Worm (Caenorhabditis elegans): Measurements from ENCODE around the gene Y62H9A.1.

The Y62H9A.1 gene

DNA sequence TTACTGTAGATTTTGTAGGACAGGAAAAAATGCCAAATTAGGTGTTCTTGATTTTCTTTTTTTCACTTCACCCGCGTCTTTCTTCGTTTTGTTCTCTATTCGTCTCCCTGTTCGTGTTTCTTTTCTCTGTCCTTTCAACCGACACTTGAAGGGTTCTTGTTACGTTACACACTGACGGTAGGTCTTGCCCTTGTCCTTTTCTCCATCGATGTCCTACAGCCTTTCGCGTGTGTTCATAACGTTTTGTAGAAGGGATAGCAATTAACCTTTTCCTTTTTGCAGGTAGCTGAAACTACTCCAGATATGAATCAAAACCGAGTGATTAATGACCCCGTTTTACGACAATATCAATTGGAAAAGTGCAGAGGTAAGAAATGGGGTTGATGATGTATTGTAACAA lies 48.8 kb downstream of the Y62H9A.1 start, which contains the start of gene F55G7.1 (continued):
- TF ChIP-seq pqm-1 (tag; optimal IDR thresholded peaks at IDR 0.05): no peak
- TF ChIP-seq nhr-11 (tag; optimal IDR thresholded peaks at IDR 0.05): no peak
- peak; percentile 82 for TF ChIP-seq nhr-77 (tag; optimal IDR thresholded peaks at IDR 0.05)
- TF ChIP-seq egl-27 (tag; optimal IDR thresholded peaks at IDR 0.05): no peak
- no peak for TF ChIP-seq unc-62 (GFP tag; optimal IDR thresholded peaks at IDR 0.05)
- TF ChIP-seq ztf-4 (tag; optimal IDR thresholded peaks at IDR 0.05): no peak

DNA sequence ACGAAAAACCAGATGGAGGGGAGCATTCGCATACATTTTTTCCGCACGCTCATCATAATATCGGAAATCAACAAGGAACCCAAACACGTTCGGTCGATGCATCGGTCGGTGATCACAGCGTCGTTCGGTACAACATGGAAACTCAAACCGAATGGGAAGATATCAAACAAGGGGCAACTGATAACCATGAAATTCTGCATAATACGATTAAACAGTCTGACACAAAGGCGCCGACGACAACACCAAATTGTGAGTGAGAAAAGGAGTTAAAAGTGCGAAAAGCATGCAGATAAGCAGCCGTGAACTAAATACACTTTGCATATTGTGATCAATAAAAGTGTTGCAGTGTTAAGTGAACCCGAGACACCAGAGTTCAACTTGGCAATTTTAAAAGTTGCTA lies 49.9 kb downstream of the Y62H9A.1 start:
- TF ChIP-seq elt-2 (tag; optimal IDR thresholded peaks at IDR 0.05) (peak; percentile 77), pqm-1 (tag; optimal IDR thresholded peaks at IDR 0.05) (peak; percentile 3), nfya-1 (tag; optimal IDR thresholded peaks at IDR 0.05; ENCODE audit: insufficient read depth) (no peak)
